Fruit fly (Drosophila melanogaster) whole organism: Measurements from ENCODE around the gene Obp19d.

Experiments used
- CG8478 ChIP-seq: fragments of >200 bp; optimal IDR thresholded peaks from 2 replicates; lab custom pipeline; 2018; ENCODE audit warnings: inconsistent platforms
- Dll ChIP-seq: fragments of >200 bp; optimal IDR thresholded peaks from 2 replicates; lab custom pipeline; 2017
- EcR ChIP-seq, 2 experiments: fragments of >200 bp; optimal IDR thresholded peaks; 2 replicates each; lab custom pipeline; 2017; ENCODE audit warnings: missing biosample characterization in 2 of 2, missing genetic modification characterization in 2 of 2, missing genetic modification reagents in 2 of 2
- pan ChIP-seq: fragments of >200 bp; optimal IDR thresholded peaks from 2 replicates; lab custom pipeline; 2017
- psq ChIP-seq: fragments of >200 bp; optimal IDR thresholded peaks from 2 replicates; lab custom pipeline; 2017
- usp ChIP-seq: fragments of >200 bp; optimal IDR thresholded peaks from 2 replicates; lab custom pipeline; 2017; ENCODE audit warnings: missing biosample characterization, missing genetic modification characterization, mixed read lengths

Gene Obp19d

dm6 chrX:20447865-20448584 is 28.6 kb downstream of the Obp19d start:
- TF ChIP-seq EcR (GFP tag; optimal IDR thresholded peaks at IDR 0.05; lab: Kevin White, UChicago) (no peak), usp (GFP tag; lab: Kevin White, UChicago) (no peak), CG8478 (no peak), Dll (no peak), pan (lab: Kevin White, UChicago) (no peak), psq (lab: Kevin White, UChicago) (no peak)

dm6 chrX:20448828-20449427 is 29.5 kb downstream of the Obp19d start, which contains the start of gene tbc:
tbc (plus strand) TSS chrX:20449331.
- TF ChIP-seq pan (lab: Kevin White, UChicago) (no peak), usp (GFP tag; lab: Kevin White, UChicago) (no peak), Dll (no peak), psq (lab: Kevin White, UChicago) (no peak), CG8478 (no peak), EcR (GFP tag; optimal IDR thresholded peaks at IDR 0.05; lab: Kevin White, UChicago) (no peak)

- TF ChIP-seq EcR (GFP tag; optimal IDR thresholded peaks at IDR 0.05; lab: Kevin White, UChicago): no peak
- TF ChIP-seq Dll: no peak
- no peak for TF ChIP-seq usp (GFP tag; lab: Kevin White, UChicago)
- TF ChIP-seq pan (lab: Kevin White, UChicago): no peak
- no peak for TF ChIP-seq psq (lab: Kevin White, UChicago)
- no peak for TF ChIP-seq CG8478
These were observed 47.0 kb downstream of the Obp19d start for dm6 chrX:20466382-20466928.

- no peak for TF ChIP-seq Dll
- no peak for TF ChIP-seq CG8478
- no peak for TF ChIP-seq psq (lab: Kevin White, UChicago)
These were observed 47.7 kb downstream of the Obp19d start, which contains the start of gene GstT3 for dm6 chrX:20467155-20467554. GstT3 (plus strand) TSS chrX:20467455.

- TF ChIP-seq psq (lab: Kevin White, UChicago) (no peak), pan (lab: Kevin White, UChicago) (no peak), EcR (GFP tag; optimal IDR thresholded peaks at IDR 0.05; lab: Kevin White, UChicago) (no peak), Dll (no peak), CG8478 (no peak)
These were observed 48.8 kb downstream of the Obp19d start for dm6 chrX:20468192-20468591.
